Worm (Caenorhabditis elegans): ENCODE measurements around the gene sid-1.

The sid-1 gene

ce11 chrV:5165426-5165825, 45.7 kb downstream of the sid-1 start, which contains the start of gene srw-140:
Gene srw-140, plus strand, starts transcription at chrV:5165726.
- TF ChIP-seq hmbx-1 (tag; optimal IDR thresholded peaks at IDR 0.05) (no peak), tra-4 (tag; optimal IDR thresholded peaks at IDR 0.05) (no peak)

ce11 chrV:5169586-5169985, 49.8 kb downstream of the sid-1 start, which contains the start of gene srt-64:
Gene srt-64, minus strand, starts transcription at chrV:5169686.
- TF ChIP-seq hmbx-1 (tag; optimal IDR thresholded peaks at IDR 0.05) (no peak), tbx-37 (GFP tag; conservative IDR thresholded peaks at IDR 0.05) (no peak), tra-4 (tag; optimal IDR thresholded peaks at IDR 0.05) (no peak), ceh-36 (tag; optimal IDR thresholded peaks at IDR 0.05) (no peak), B0310.2 (tag; optimal IDR thresholded peaks at IDR 0.05) (no peak), flt-1 (GFP tag; IDR thresholded peaks at IDR 0.05) (no peak), sea-1 (GFP tag; conservative IDR thresholded peaks at IDR 0.05) (no peak), hmg-4 (GFP tag; optimal IDR thresholded peaks at IDR 0.05) (no peak), hnd-1 (tag; optimal IDR thresholded peaks at IDR 0.05) (no peak), ceh-13 (GFP tag; optimal IDR thresholded peaks at IDR 0.05) (no peak)

- TF ChIP-seq sea-1 (GFP tag; conservative IDR thresholded peaks at IDR 0.05) (no peak), pes-1 (GFP tag; IDR thresholded peaks at IDR 0.05) (no peak), scrt-1 (GFP tag; IDR thresholded peaks at IDR 0.05) (no peak), tbx-37 (GFP tag; conservative IDR thresholded peaks at IDR 0.05) (no peak), hmg-4 (GFP tag; optimal IDR thresholded peaks at IDR 0.05) (no peak), tbx-11 (GFP tag; IDR thresholded peaks at IDR 0.05) (no peak), tra-4 (tag; optimal IDR thresholded peaks at IDR 0.05) (no peak)
Measured at ce11 chrV:5172833-5173232, 53.1 kb downstream of the sid-1 start, which contains the start of gene srt-65. Gene srt-65, minus strand, starts transcription at chrV:5172933.
